Worm (Caenorhabditis elegans): ENCODE data around the gene srr-7.

Gene srr-7

DNA sequence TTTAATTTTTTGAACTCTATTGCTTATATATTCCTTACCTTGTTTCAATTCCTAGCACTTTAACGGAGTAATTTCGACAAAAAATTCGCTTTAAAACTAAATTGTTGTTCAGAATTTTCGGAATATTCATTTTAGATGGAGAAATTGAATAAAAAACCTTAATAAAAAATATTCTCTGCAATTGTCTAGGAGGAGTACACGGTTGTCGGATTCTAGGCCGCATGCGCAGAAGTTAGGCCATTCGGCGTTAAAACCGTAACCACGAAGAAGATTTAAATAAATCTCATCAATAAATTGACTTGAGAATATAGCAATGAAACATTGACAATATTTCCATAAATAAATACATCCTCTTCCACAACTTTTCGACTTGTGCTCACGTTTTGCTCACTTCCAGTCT, 45.8 kb upstream of the srr-7 start, which contains the start of the genes C01G10.10 and C01G10.9 (continued):
- TF ChIP-seq hpl-2 (GFP tag; optimal IDR thresholded peaks at IDR 0.05): no peak
- TF ChIP-seq swsn-7 (tag; optimal IDR thresholded peaks at IDR 0.05): peak; percentile 83
- no peak for TF ChIP-seq nhr-237 (tag; optimal IDR thresholded peaks at IDR 0.05)
- no peak for TF ChIP-seq vab-15 (tag; optimal IDR thresholded peaks at IDR 0.05)
- peak; percentile 94 for TF ChIP-seq fkh-4 (tag; optimal IDR thresholded peaks at IDR 0.05; ENCODE audit: borderline replicate concordance)
- no peak for TF ChIP-seq lin-39 (tag; optimal IDR thresholded peaks at IDR 0.05)
- no peak for TF ChIP-seq unc-30 (tag; optimal IDR thresholded peaks at IDR 0.05)
- TF ChIP-seq ztf-4 (tag; optimal IDR thresholded peaks at IDR 0.05): no peak
- peak; percentile 96 for TF ChIP-seq pax-3 (tag; optimal IDR thresholded peaks at IDR 0.05)
- TF ChIP-seq zag-1 (tag; optimal IDR thresholded peaks at IDR 0.05): no peak
- peak; percentile 28 to 32 (median 30) for TF ChIP-seq ceh-82 (tag; optimal IDR thresholded peaks at IDR 0.05)
- peak; percentile 83 for TF ChIP-seq C04F5.9 (tag; optimal IDR thresholded peaks at IDR 0.05)
- no peak for TF ChIP-seq fkh-10 (GFP tag; optimal IDR thresholded peaks at IDR 0.05)
- TF ChIP-seq hlh-4 (tag; optimal IDR thresholded peaks at IDR 0.05): peak; percentile 80
- no peak for TF ChIP-seq pag-3 (tag; optimal IDR thresholded peaks at IDR 0.05; ENCODE audit: borderline replicate concordance, insufficient read depth)
- no peak for TF ChIP-seq sup-37 (GFP tag; optimal IDR thresholded peaks at IDR 0.05)
- no peak for TF ChIP-seq ceh-88 (GFP tag; IDR thresholded peaks at IDR 0.05)
- peak; percentile 97 for TF ChIP-seq rnt-1 (tag; optimal IDR thresholded peaks at IDR 0.05)
- TF ChIP-seq ets-5 (GFP tag; IDR thresholded peaks at IDR 0.05): no peak
- peak; percentile 67 for TF ChIP-seq elt-2 (tag; optimal IDR thresholded peaks at IDR 0.05)
- peak; percentile 50 for TF ChIP-seq snpc-4 (tag; optimal IDR thresholded peaks at IDR 0.05)
- no peak for TF ChIP-seq hlh-17 (GFP tag; optimal IDR thresholded peaks at IDR 0.05; ENCODE audit: borderline replicate concordance)
- no peak for TF ChIP-seq lin-13 (GFP tag; optimal IDR thresholded peaks at IDR 0.05)
- peak; percentile 93 for TF ChIP-seq irx-1 (tag; optimal IDR thresholded peaks at IDR 0.05)
- TF ChIP-seq grh-1 (GFP tag; IDR thresholded peaks at IDR 0.05): 0 out of 2 replicates have a peak, but pooled peaks have one; percentile 34
- TF ChIP-seq Y116A8C.19 (tag; optimal IDR thresholded peaks at IDR 0.05; ENCODE audit: borderline replicate concordance): peak; percentile 70
- TF ChIP-seq egl-27 (tag; optimal IDR thresholded peaks at IDR 0.05): no peak
- peak; percentile 87 for TF ChIP-seq tbx-2 (tag; optimal IDR thresholded peaks at IDR 0.05)
- peak; percentile 77 for TF ChIP-seq xbp-1 (tag; optimal IDR thresholded peaks at IDR 0.05)
- peak; percentile 92 for TF ChIP-seq nhr-90 (tag; optimal IDR thresholded peaks at IDR 0.05; ENCODE audit: poor library complexity)
- TF ChIP-seq unc-62 (GFP tag; optimal IDR thresholded peaks at IDR 0.05): no peak
- peak; percentile 78; the same call in 1 of the 2 replicates for TF ChIP-seq mab-9 (GFP tag; IDR thresholded peaks at IDR 0.05)
- TF ChIP-seq zip-4 (GFP tag; optimal IDR thresholded peaks at IDR 0.05): peak; percentile 20
- peak; percentile 96 for TF ChIP-seq lir-3 (tag; optimal IDR thresholded peaks at IDR 0.05; ENCODE audit: poor library complexity)
- no peak for TF ChIP-seq egl-13 (tag; optimal IDR thresholded peaks at IDR 0.05)
- TF ChIP-seq dpl-1 (GFP tag; optimal IDR thresholded peaks at IDR 0.05): peak; percentile 45 to 67 (median 56)
- TF ChIP-seq mef-2 (tag; optimal IDR thresholded peaks at IDR 0.05): no peak
- TF ChIP-seq efl-1 (optimal IDR thresholded peaks at IDR 0.05): peak; percentile 40 to 68
- peak; percentile 52 to 95 for TF ChIP-seq efl-1 (GFP tag; optimal IDR thresholded peaks at IDR 0.05 in 1 of 2)
- TF ChIP-seq F16B12.6 (tag; optimal IDR thresholded peaks at IDR 0.05): no peak
- TF ChIP-seq nhr-85 (tag): peak; percentile 93
- TF ChIP-seq nhr-20 (tag; optimal IDR thresholded peaks at IDR 0.05): peak; percentile 85
- TF ChIP-seq unc-98 (GFP tag; IDR thresholded peaks at IDR 0.05): peak; percentile 58; the same call in 1 of the 2 replicates
- peak; percentile 68 to 70 for TF ChIP-seq lsy-2 (tag; optimal IDR thresholded peaks at IDR 0.05)
